Fruit fly (Drosophila melanogaster) whole organism, prepupa: ENCODE results near the gene Pld3.

Experiments
- Blimp-1 ChIP-seq: fragments of 200-800 bp; sonication (Bioruptor generic); optimal IDR thresholded peaks from 3 replicates; lab custom pipeline; 2017; ENCODE audit warnings: missing biosample characterization, missing genetic modification characterization, mild to moderate bottlenecking, moderate library complexity, missing genetic modification reagents
- CG11902 ChIP-seq: fragments of 200-800 bp; sonication (Bioruptor generic); optimal IDR thresholded peaks from 3 replicates; lab custom pipeline; 2016; ENCODE audit warnings: missing biosample characterization, missing genetic modification characterization
- CG3919 ChIP-seq: fragments of 200-800 bp; sonication (Bioruptor generic); optimal IDR thresholded peaks from 3 replicates; lab custom pipeline; 2016; ENCODE audit warnings: missing biosample characterization, missing genetic modification characterization
- Ets21C ChIP-seq: fragments of 200-800 bp; sonication (Bioruptor generic); optimal IDR thresholded peaks from 3 replicates; lab custom pipeline; 2016; ENCODE audit warnings: missing biosample characterization, missing genetic modification characterization
- OdsH ChIP-seq: fragments of 200-800 bp; sonication (Bioruptor generic); optimal IDR thresholded peaks from 3 replicates; lab custom pipeline; 2016; ENCODE audit warnings: missing biosample characterization, missing genetic modification characterization
- topi ChIP-seq: fragments of 200-800 bp; sonication (Bioruptor generic); optimal IDR thresholded peaks from 3 replicates; lab custom pipeline; 2016; ENCODE audit warnings: missing biosample characterization, missing genetic modification characterization

dm6 chr2L:21200275-21200674 lies 41.6 kb downstream of the Pld3 start, which contains the start of gene CG31624:
- TF ChIP-seq topi (GFP tag; lab: Kevin White, UChicago) = no peak
- no peak for TF ChIP-seq Ets21C (GFP tag; lab: Kevin White, UChicago)
- TF ChIP-seq OdsH (GFP tag; lab: Kevin White, UChicago) = no peak
- no peak for TF ChIP-seq Blimp-1 (GFP tag; lab: Kevin White, UChicago)
- TF ChIP-seq CG11902 (GFP tag; lab: Kevin White, UChicago) = no peak
- TF ChIP-seq CG3919 (GFP tag; lab: Kevin White, UChicago) = no peak
